Fruit fly (Drosophila melanogaster): ENCODE data around the gene Rap1.

Gene Rap1

DNA sequence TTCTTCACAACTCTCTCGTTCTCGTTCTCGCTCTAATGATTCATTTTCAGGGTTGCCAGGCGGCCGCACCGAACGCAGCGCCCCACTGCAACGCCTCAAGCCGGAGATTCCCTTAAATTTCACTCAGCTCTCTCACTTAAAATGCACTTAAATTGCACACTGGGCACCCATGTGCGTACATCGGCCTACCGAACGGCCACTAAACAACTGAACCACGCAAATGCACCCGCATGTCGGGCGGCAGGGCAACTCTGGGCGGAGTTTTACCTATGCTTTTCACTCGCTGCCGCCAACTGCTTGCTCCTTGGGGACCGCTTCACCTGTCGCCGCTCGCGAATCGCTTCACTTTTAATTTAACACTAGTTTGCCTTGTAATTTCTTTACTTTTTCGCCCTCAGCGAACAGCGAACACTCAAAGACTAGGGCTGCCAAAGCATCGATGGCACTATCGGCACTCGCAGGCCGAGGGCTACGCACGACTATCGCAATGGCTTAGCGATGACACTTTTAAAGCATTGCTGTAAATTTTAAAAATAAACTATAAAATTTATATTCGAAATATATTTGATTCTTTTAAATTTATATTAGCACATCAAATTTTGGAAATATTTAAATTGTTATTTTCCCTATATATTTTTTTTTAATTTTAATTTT, at the start of gene Rap1 (continued):
- TF ChIP-seq CG7786 (GFP tag; optimal IDR thresholded peaks at IDR 0.05), result peak; percentile 56
- TF ChIP-seq CG8281 (tag; optimal IDR thresholded peaks at IDR 0.05), result no peak
- TF ChIP-seq ind (GFP tag; optimal IDR thresholded peaks at IDR 0.05), result peak; percentile 49
- TF ChIP-seq ftz-f1 (GFP tag; optimal IDR thresholded peaks at IDR 0.05), result peak; percentile 38
- no peak for TF ChIP-seq dimm (GFP tag; IDR thresholded peaks at IDR 0.05)
- peak; percentile 26 for TF ChIP-seq psq (GFP tag; optimal IDR thresholded peaks at IDR 0.05)
- TF ChIP-seq CG15514 (GFP tag; optimal IDR thresholded peaks at IDR 0.05), result peak; percentile 86
- TF ChIP-seq HLH4C (GFP tag; IDR thresholded peaks at IDR 0.05; ENCODE audit: partially characterized antibody), result peak; percentile 90
- no peak for TF ChIP-seq CG1529 (GFP tag; optimal IDR thresholded peaks at IDR 0.05)
- TF ChIP-seq pfk (GFP tag; optimal IDR thresholded peaks at IDR 0.05), result no peak
- TF ChIP-seq chif (GFP tag; optimal IDR thresholded peaks at IDR 0.05), result peak; percentile 9 to 11
- peak; percentile 82 for TF ChIP-seq Antp (GFP tag; optimal IDR thresholded peaks at IDR 0.05)
- TF ChIP-seq ab (GFP tag; optimal IDR thresholded peaks at IDR 0.05), result peak; percentile 23
- peak; percentile 42 for TF ChIP-seq CG9876 (GFP tag; optimal IDR thresholded peaks at IDR 0.05)
- peak; percentile 27 for TF ChIP-seq crc (GFP tag; optimal IDR thresholded peaks at IDR 0.05)
- TF ChIP-seq CG18764 (GFP tag; optimal IDR thresholded peaks at IDR 0.05), result peak; percentile 21
- peak; percentile 15; the same call in 1 of the 2 replicates for TF ChIP-seq wor (GFP tag; IDR thresholded peaks at IDR 0.05)
- peak; percentile 80 for TF ChIP-seq CG4404 (GFP tag; IDR thresholded peaks at IDR 0.05)
- TF ChIP-seq sd (tag; optimal IDR thresholded peaks at IDR 0.05), result no peak
- TF ChIP-seq Max (GFP tag; optimal IDR thresholded peaks at IDR 0.05), result peak; percentile 48
- no peak for TF ChIP-seq nom (GFP tag; optimal IDR thresholded peaks at IDR 0.05)
- no peak for TF ChIP-seq CG12219 (GFP tag; optimal IDR thresholded peaks at IDR 0.05)
- peak; percentile 70 for TF ChIP-seq CG12391 (tag; optimal IDR thresholded peaks at IDR 0.05)
- TF ChIP-seq BtbVII (GFP tag; optimal IDR thresholded peaks at IDR 0.05), result no peak
- peak; percentile 39 for TF ChIP-seq Dad (GFP tag; optimal IDR thresholded peaks at IDR 0.05)
- peak; percentile 39 for TF ChIP-seq Atf-2 (GFP tag; optimal IDR thresholded peaks at IDR 0.05)
- peak; percentile 51 for TF ChIP-seq dmrt99B (tag; optimal IDR thresholded peaks at IDR 0.05)
- TF ChIP-seq CG17568 (GFP tag; optimal IDR thresholded peaks at IDR 0.05), result no peak
- peak; percentile 81 for TF ChIP-seq vvl (GFP tag; IDR thresholded peaks at IDR 0.05)
- peak; percentile 92 for TF ChIP-seq hb (GFP tag; IDR thresholded peaks at IDR 0.05; ENCODE audit: partially characterized antibody)
- TF ChIP-seq ranshi (GFP tag; IDR thresholded peaks at IDR 0.05), result peak; percentile 76
- peak; percentile 43 for TF ChIP-seq CG10209 (GFP tag; optimal IDR thresholded peaks at IDR 0.05)
- TF ChIP-seq h (optimal IDR thresholded peaks at IDR 0.05), result no peak
- TF ChIP-seq Eip74EF (GFP tag; optimal IDR thresholded peaks at IDR 0.05), result no peak
- TF ChIP-seq gsb (GFP tag; IDR thresholded peaks at IDR 0.05), result peak; percentile 53; the same call in 1 of the 2 replicates
- TF ChIP-seq CG3995 (GFP tag; optimal IDR thresholded peaks at IDR 0.05), result no peak
- peak; percentile 44 for TF ChIP-seq CG1792 (GFP tag; optimal IDR thresholded peaks at IDR 0.05)
- no peak for TF ChIP-seq odd (GFP tag; optimal IDR thresholded peaks at IDR 0.05)
- peak; percentile 4 for TF ChIP-seq CTCF (GFP tag; optimal IDR thresholded peaks at IDR 0.05)
- TF ChIP-seq CG8944 (GFP tag; optimal IDR thresholded peaks at IDR 0.05), result peak; percentile 53
- TF ChIP-seq nau (GFP tag; optimal IDR thresholded peaks at IDR 0.05), result no peak
- TF ChIP-seq tap (tag; optimal IDR thresholded peaks at IDR 0.05), result no peak
- peak; percentile 44; the same call in 1 of the 2 replicates for TF ChIP-seq Awh (GFP tag; IDR thresholded peaks at IDR 0.05)
- TF ChIP-seq CG3847 (GFP tag; IDR thresholded peaks at IDR 0.05), result peak; percentile 87
- TF ChIP-seq trh (GFP tag; optimal IDR thresholded peaks at IDR 0.05), result peak; percentile 22
- peak; percentile 31 for TF ChIP-seq CG3163 (GFP tag; optimal IDR thresholded peaks at IDR 0.05)
- TF ChIP-seq CG8089 (GFP tag; optimal IDR thresholded peaks at IDR 0.05), result peak; percentile 16
- peak; percentile 19 for TF ChIP-seq luna (GFP tag; optimal IDR thresholded peaks at IDR 0.05)
- peak; percentile 93 for TF ChIP-seq CG9932 (GFP tag; IDR thresholded peaks at IDR 0.05)
- peak; percentile 48 for TF ChIP-seq CG10979 (tag; optimal IDR thresholded peaks at IDR 0.05)
- TF ChIP-seq CG2199 (GFP tag; IDR thresholded peaks at IDR 0.05), result no peak

Data from whole organism, embryonic.